Worm (Caenorhabditis elegans): ENCODE results near the gene F35A5.5.

- TF ChIP-seq ceh-63 (GFP tag; optimal IDR thresholded peaks at IDR 0.05) (no peak), nhr-84 (tag; optimal IDR thresholded peaks at IDR 0.05) (no peak), fos-1 (tag; optimal IDR thresholded peaks at IDR 0.05) (no peak), nhr-11 (tag; optimal IDR thresholded peaks at IDR 0.05) (no peak), nhr-28 (tag; optimal IDR thresholded peaks at IDR 0.05) (no peak), pqm-1 (tag; optimal IDR thresholded peaks at IDR 0.05) (no peak), dpl-1 (GFP tag; optimal IDR thresholded peaks at IDR 0.05) (no peak), sptf-1 (tag; optimal IDR thresholded peaks at IDR 0.05) (no peak), fkh-10 (GFP tag; optimal IDR thresholded peaks at IDR 0.05) (no peak), nhr-19 (GFP tag; conservative IDR thresholded peaks at IDR 0.05) (no peak), ceh-82 (tag; optimal IDR thresholded peaks at IDR 0.05) (no peak), sox-4 (tag; optimal IDR thresholded peaks at IDR 0.05) (no peak)
Measured at ce11 chrX:3842398-3842896, 46.9 kb upstream of the F35A5.5 start, which contains the start of gene ttr-48.

All from whole organism, L1 larva.